Worm (Caenorhabditis elegans) whole organism, L4/young adult: ENCODE measurements around the gene fbxb-104.

ENCODE experiments used
- W03F9.2 ChIP-seq: fragments of 150-350 bp; optimal IDR thresholded peaks from 2 replicates; lab custom pipeline; 2014; ENCODE audit warnings: missing biosample characterization, missing genetic modification characterization
- dao-5 ChIP-seq: sonication (generic microtip); optimal IDR thresholded peaks from 2 replicates; lab custom pipeline; 2016; ENCODE audit warnings: missing genotype, missing genetic modification characterization, moderate library complexity, missing compliant biosample characterization
- him-1 ChIP-seq: sonication (generic microtip); optimal IDR thresholded peaks from 2 replicates; lab custom pipeline; 2016; ENCODE audit warnings: missing genotype, missing genetic modification reagents, missing genetic modification characterization, missing compliant biosample characterization

- TF ChIP-seq W03F9.2 (no peak), him-1 (tag; lab: Kevin White, UChicago) (no peak), dao-5 (tag; lab: Kevin White, UChicago) (no peak)
Measured at ce11 chrII:3515384-3516053, 38.4 kb upstream of the fbxb-104 start, which contains the start of the genes Y49F6B.14 and clec-125.
